Fruit fly (Drosophila melanogaster) S2 (cell line): ENCODE data around the gene CG43673.

Experiments
- CG8478 ChIP-seq: fragments of >200 bp; optimal IDR thresholded peaks from 2 replicates; lab custom pipeline; 2018
- CTCF ChIP-seq, 2 experiments: fragments of >200 bp; optimal IDR thresholded peaks; 2 replicates each; lab custom pipeline; 2018

- no peak for TF ChIP-seq CG8478 (lab: Kevin White, UChicago)
- no peak for TF ChIP-seq CTCF (optimal IDR thresholded peaks at IDR 0.05; lab: Kevin White, UChicago)
These were observed 33.0 kb downstream of the CG43673 start for dm6 chrX:15811666-15812614.
